Fruit fly (Drosophila melanogaster) whole organism, embryonic: Measurements from ENCODE around the gene CG17234.
A peak's percentile ranks its signal among the peaks of the same experiment; 100 is the strongest.

Experiments used
- B-H2 ChIP-seq: fragments of 200-800 bp; sonication (Bioruptor generic); optimal IDR thresholded peaks from 2 replicates; lab custom pipeline; 2018; ENCODE audit warnings: missing biosample characterization, mild to moderate bottlenecking, missing genetic modification characterization
- CG10431 ChIP-seq: fragments of 200-800 bp; sonication (Bioruptor generic); optimal IDR thresholded peaks from 3 replicates; lab custom pipeline; 2018; ENCODE audit warnings: missing biosample characterization, mild to moderate bottlenecking, missing genetic modification characterization
- CG13287 ChIP-seq: fragments of 200-800 bp; sonication (Bioruptor generic); IDR thresholded peaks from 2 replicates; pipeline ENCODE4 v1.3.6; 2022; ENCODE audit warnings: missing biosample characterization, missing genetic modification characterization; ENCODE audit not compliant: partially characterized antibody
- CG13624 ChIP-seq: fragments of 200-800 bp; sonication (Bioruptor generic); optimal IDR thresholded peaks from 2 replicates; lab custom pipeline; 2016; ENCODE audit warnings: missing biosample characterization, missing genetic modification characterization
- CG14860 ChIP-seq: fragments of 200-800 bp; sonication (Bioruptor generic); IDR thresholded peaks from 3 replicates; pipeline ENCODE4 v1.3.6; 2022; ENCODE audit warnings: missing biosample characterization, missing genetic modification characterization; ENCODE audit not compliant: partially characterized antibody
- CG15011 ChIP-seq: fragments of 200-800 bp; sonication (Bioruptor generic); optimal IDR thresholded peaks from 3 replicates; lab custom pipeline; 2018; ENCODE audit warnings: missing biosample characterization, mild to moderate bottlenecking, missing genetic modification characterization
- CG18476 ChIP-seq: fragments of 200-800 bp; sonication (Bioruptor generic); optimal IDR thresholded peaks from 2 replicates; lab custom pipeline; 2016; ENCODE audit warnings: missing biosample characterization, mild to moderate bottlenecking, missing genetic modification characterization
- CG2712 ChIP-seq: fragments of 200-800 bp; optimal IDR thresholded peaks from 3 replicates; lab custom pipeline; 2019; ENCODE audit warnings: missing biosample characterization, mild to moderate bottlenecking, missing genetic modification characterization, moderate library complexity
- CG31365 ChIP-seq: fragments of 200-800 bp; sonication (Bioruptor generic); optimal IDR thresholded peaks from 2 replicates; lab custom pipeline; 2018; ENCODE audit warnings: missing biosample characterization, mild to moderate bottlenecking, missing genetic modification characterization
- CG32767 ChIP-seq: fragments of 200-800 bp; sonication (Bioruptor generic); IDR thresholded peaks from 2 replicates; pipeline ENCODE4 v1.3.6; 2022; ENCODE audit warnings: missing biosample characterization, missing genetic modification characterization
- CG34376 ChIP-seq: fragments of 200-800 bp; sonication (Bioruptor generic); optimal IDR thresholded peaks from 2 replicates; lab custom pipeline; 2018; ENCODE audit warnings: missing biosample characterization, mild to moderate bottlenecking, missing genetic modification characterization
- CG4282 ChIP-seq: fragments of 200-800 bp; sonication (Bioruptor generic); optimal IDR thresholded peaks from 2 replicates; lab custom pipeline; 2016; ENCODE audit warnings: missing biosample characterization, missing genetic modification characterization
- CG4360 ChIP-seq: fragments of 200-800 bp; sonication (Bioruptor generic); IDR thresholded peaks from 2 replicates; pipeline ENCODE4 v1.3.6; 2022; ENCODE audit warnings: missing biosample characterization, missing genetic modification characterization
- CG4617 ChIP-seq: fragments of 200-800 bp; sonication (Bioruptor generic); optimal IDR thresholded peaks from 3 replicates; lab custom pipeline; 2016; ENCODE audit warnings: missing biosample characterization, missing genetic modification characterization, borderline replicate concordance
- CG5245 ChIP-seq: fragments of 200-800 bp; sonication (Bioruptor generic); optimal IDR thresholded peaks from 3 replicates; lab custom pipeline; 2016; ENCODE audit warnings: missing biosample characterization, missing genetic modification characterization
- CG7556 ChIP-seq: fragments of 200-800 bp; sonication (Bioruptor generic); optimal IDR thresholded peaks from 2 replicates; lab custom pipeline; 2017; ENCODE audit warnings: missing biosample characterization, mild to moderate bottlenecking, missing genetic modification characterization
- CG9215 ChIP-seq: fragments of 200-800 bp; sonication (Bioruptor generic); IDR thresholded peaks from 2 replicates; pipeline ENCODE4 v1.3.6; 2022; ENCODE audit warnings: missing biosample characterization, missing genetic modification characterization
- Elba2 ChIP-seq: fragments of 200-800 bp; sonication (Bioruptor generic); optimal IDR thresholded peaks from 3 replicates; lab custom pipeline; 2016; ENCODE audit warnings: missing biosample characterization, missing genetic modification characterization
- HLH4C ChIP-seq: fragments of 200-800 bp; sonication (Bioruptor generic); IDR thresholded peaks from 3 replicates; pipeline ENCODE4 v1.3.6; 2022; ENCODE audit warnings: missing biosample characterization, missing genetic modification characterization; ENCODE audit not compliant: partially characterized antibody
- Hey ChIP-seq: fragments of 200-800 bp; sonication (Bioruptor generic); optimal IDR thresholded peaks from 3 replicates; lab custom pipeline; 2018; ENCODE audit warnings: missing biosample characterization, mild to moderate bottlenecking, missing genetic modification characterization
- Med ChIP-seq: fragments of 200-800 bp; sonication (Bioruptor generic); peaks from one replicate; lab custom pipeline; 2016; ENCODE audit warnings: missing biosample characterization, missing genetic modification characterization, mild to moderate bottlenecking, inconsistent platforms, moderate library complexity
- Mrtf ChIP-seq: fragments of 200-800 bp; sonication (Bioruptor generic); IDR thresholded peaks from 3 replicates; pipeline ENCODE4 v1.3.6; 2022; ENCODE audit warnings: missing biosample characterization, missing genetic modification characterization
- NC2α ChIP-seq: fragments of 200-800 bp; sonication (Bioruptor generic); optimal IDR thresholded peaks from 2 replicates; lab custom pipeline; 2016; ENCODE audit warnings: missing biosample characterization, missing genetic modification characterization
- NK7.1 ChIP-seq: fragments of 200-800 bp; sonication (Bioruptor generic); optimal IDR thresholded peaks from 3 replicates; lab custom pipeline; 2016; ENCODE audit warnings: missing biosample characterization, missing genetic modification characterization
- Stat92E ChIP-seq, 3 experiments: fragments of >200 bp in 2 of 3; fragments of 200-800 bp in 1 of 3; sonication (Bioruptor generic) in 1 of 3; optimal IDR thresholded peaks; 2 replicates each; lab custom pipeline; 2017 to 2019; ENCODE audit warnings: missing biosample characterization in 3 of 3, missing genetic modification characterization in 3 of 3, mild to moderate bottlenecking in 1 of 3, moderate library complexity in 1 of 3
- corto ChIP-seq: fragments of 200-800 bp; sonication (Bioruptor generic); optimal IDR thresholded peaks from 2 replicates; lab custom pipeline; 2016; ENCODE audit warnings: missing biosample characterization, mild to moderate bottlenecking, missing genetic modification characterization, moderate library complexity
- crol ChIP-seq: fragments of 200-800 bp; sonication (Bioruptor generic); IDR thresholded peaks from 2 replicates; pipeline ENCODE4 v1.3.6; 2022; ENCODE audit warnings: missing biosample characterization, missing genetic modification characterization
- danr ChIP-seq: fragments of 200-800 bp; sonication (Bioruptor generic); IDR thresholded peaks from 2 replicates; pipeline ENCODE4 v1.3.6; 2022; ENCODE audit warnings: missing biosample characterization, missing genetic modification characterization
- exex ChIP-seq: fragments of 200-800 bp; sonication (Bioruptor generic); optimal IDR thresholded peaks from 4 replicates; lab custom pipeline; 2018; ENCODE audit warnings: missing biosample characterization, mild to moderate bottlenecking, missing genetic modification characterization, moderate library complexity
- fd96Cb ChIP-seq: fragments of 200-800 bp; sonication (Bioruptor generic); optimal IDR thresholded peaks from 2 replicates; lab custom pipeline; 2018; ENCODE audit warnings: missing biosample characterization, mild to moderate bottlenecking, missing genetic modification characterization, moderate library complexity
- gce ChIP-seq: fragments of 200-800 bp; sonication (Bioruptor generic); IDR thresholded peaks from 3 replicates; pipeline ENCODE4 v1.3.6; 2022; ENCODE audit warnings: missing biosample characterization, missing genetic modification characterization
- grn ChIP-seq: fragments of 200-800 bp; sonication (Bioruptor generic); optimal IDR thresholded peaks from 3 replicates; lab custom pipeline; 2017; ENCODE audit warnings: missing biosample characterization, missing genetic modification characterization
- hb ChIP-seq: fragments of 200-800 bp; sonication (Bioruptor generic); IDR thresholded peaks from 3 replicates; pipeline ENCODE4 v1.3.6; 2022; ENCODE audit warnings: missing biosample characterization, missing genetic modification characterization; ENCODE audit not compliant: partially characterized antibody
- inv ChIP-seq: fragments of 200-800 bp; sonication (Bioruptor generic); IDR thresholded peaks from 2 replicates; pipeline ENCODE4 v1.3.6; 2022; ENCODE audit warnings: missing biosample characterization, missing genetic modification characterization; ENCODE audit not compliant: partially characterized antibody
- lab ChIP-seq: fragments of 200-800 bp; sonication (Bioruptor generic); optimal IDR thresholded peaks from 3 replicates; lab custom pipeline; 2017; ENCODE audit warnings: missing biosample characterization, missing genetic modification characterization, mild to moderate bottlenecking, moderate library complexity, missing genetic modification reagents
- lbe ChIP-seq: fragments of 200-800 bp; sonication (Bioruptor generic); optimal IDR thresholded peaks from 2 replicates; lab custom pipeline; 2016; ENCODE audit warnings: missing biosample characterization, mild to moderate bottlenecking, missing genetic modification characterization
- pb ChIP-seq: fragments of 200-800 bp; sonication (Bioruptor generic); optimal IDR thresholded peaks from 3 replicates; lab custom pipeline; 2016; ENCODE audit warnings: missing biosample characterization, missing genetic modification characterization
- pita ChIP-seq: fragments of 200-800 bp; sonication (Bioruptor generic); optimal IDR thresholded peaks from 2 replicates; lab custom pipeline; 2017; ENCODE audit warnings: missing biosample characterization, mild to moderate bottlenecking, missing genetic modification characterization
- ranshi ChIP-seq: fragments of 200-800 bp; sonication (Bioruptor generic); IDR thresholded peaks from 2 replicates; pipeline ENCODE4 v1.3.6; 2022; ENCODE audit warnings: missing biosample characterization, missing genetic modification characterization
- sens ChIP-seq: fragments of 200-800 bp; sonication (Bioruptor generic); peaks from one replicate; lab custom pipeline; 2016; ENCODE audit warnings: missing biosample characterization, missing genetic modification characterization
- sens-2 ChIP-seq: fragments of 200-800 bp; sonication (Bioruptor generic); IDR thresholded peaks from 2 replicates; pipeline ENCODE4 v1.3.6; 2022; ENCODE audit warnings: missing biosample characterization, missing genetic modification characterization
- sr ChIP-seq: fragments of 200-800 bp; sonication (Bioruptor generic); IDR thresholded peaks from 3 replicates; pipeline ENCODE4 v1.3.6; 2022; ENCODE audit warnings: missing biosample characterization, missing genetic modification characterization
- ssp ChIP-seq: fragments of 200-800 bp; sonication (Bioruptor generic); IDR thresholded peaks from 2 replicates; pipeline ENCODE4 v1.3.6; 2022; ENCODE audit warnings: missing biosample characterization, missing genetic modification characterization
- sug ChIP-seq: fragments of 200-800 bp; optimal IDR thresholded peaks from 2 replicates; lab custom pipeline; 2019; ENCODE audit warnings: missing biosample characterization, mild to moderate bottlenecking, missing genetic modification characterization, moderate library complexity
- trh ChIP-seq: fragments of 200-800 bp; sonication (Bioruptor generic); optimal IDR thresholded peaks from 2 replicates; lab custom pipeline; 2016; ENCODE audit warnings: missing biosample characterization, missing genetic modification characterization
- unc-4 ChIP-seq: fragments of 200-800 bp; sonication (Bioruptor generic); IDR thresholded peaks from 2 replicates; pipeline ENCODE4 v1.3.6; 2022; ENCODE audit warnings: missing biosample characterization, missing genetic modification characterization; ENCODE audit not compliant: partially characterized antibody
- zfh1 ChIP-seq: fragments of 200-800 bp; sonication (Bioruptor generic); IDR thresholded peaks from 3 replicates; pipeline ENCODE4 v1.3.6; 2022; ENCODE audit warnings: missing biosample characterization, missing genetic modification characterization

The CG17234 gene

DNA sequence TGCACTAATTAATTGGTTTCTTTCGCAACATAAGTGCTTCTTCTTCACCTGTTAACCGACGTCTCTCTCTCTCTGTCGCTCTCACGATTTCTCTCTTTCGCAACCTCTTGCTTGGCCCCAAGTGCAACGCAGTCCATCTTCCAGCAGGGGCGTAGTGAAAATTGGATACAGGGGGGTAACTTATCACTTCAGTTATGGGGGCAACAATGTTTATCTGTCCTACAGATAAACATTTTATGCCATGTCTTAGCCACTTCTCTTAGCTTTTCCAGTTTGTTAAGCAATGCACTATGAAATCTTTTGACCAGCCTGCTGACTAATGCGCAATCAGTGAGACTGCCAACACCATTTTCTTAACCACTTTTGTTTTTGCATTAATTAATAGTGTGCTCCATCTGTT lies 25.5 kb upstream of the CG17234 start (continued):
- TF ChIP-seq hb (GFP tag; lab: Robert Waterston, UW) (no peak), CG13624 (no peak), CG7556 (GFP tag; lab: Kevin White, UChicago) (no peak), pb (GFP tag; lab: Kevin White, UChicago) (no peak), sr (GFP tag; lab: Robert Waterston, UW) (peak; percentile 53; the same call in 1 of the 3 replicates), gce (peak; percentile 34; the same call in 1 of the 3 replicates)

DNA sequence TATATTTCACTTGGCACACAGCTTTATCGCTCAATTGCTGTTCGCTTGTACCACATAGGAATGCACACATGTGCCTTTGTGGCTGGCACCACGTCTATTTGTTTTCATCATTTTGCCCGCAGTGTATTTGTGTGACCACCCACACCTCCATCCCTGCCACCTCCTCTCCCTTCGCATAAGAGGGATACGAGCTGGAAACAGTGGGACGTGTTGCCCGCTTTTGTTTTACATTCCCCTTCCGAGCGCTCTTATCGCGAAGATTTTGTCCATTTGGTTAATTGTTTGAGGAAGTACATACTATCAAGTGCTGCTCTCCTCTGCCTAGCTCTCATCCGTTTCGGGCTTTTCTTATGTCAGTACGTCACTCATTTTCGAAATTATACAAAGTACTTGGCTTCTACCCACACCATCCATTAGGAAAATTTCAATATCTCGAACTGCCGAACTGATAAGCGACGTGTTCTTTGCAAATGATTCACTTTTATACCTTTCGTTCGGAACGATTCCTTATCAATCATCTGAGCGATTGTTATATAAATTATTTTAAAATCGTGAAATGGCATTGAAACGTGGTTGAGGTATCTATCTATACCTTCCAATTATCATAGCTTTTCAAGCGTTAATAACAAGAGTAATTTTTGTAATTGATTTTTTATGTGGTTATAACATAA lies 24.5 kb upstream of the CG17234 start:
- TF ChIP-seq fd96Cb (tag; lab: Kevin White, UChicago) (no peak), CG18476 (no peak), CG4617 (GFP tag; lab: Kevin White, UChicago) (no peak), CG2712 (tag; lab: Kevin White, UChicago) (no peak), CG34376 (GFP tag; lab: Kevin White, UChicago) (peak; percentile 38), sens (peak; percentile 52), Mrtf (GFP tag; lab: Robert Waterston, UW) (0 out of 3 replicates have a peak, but pooled peaks have one; percentile 26), NC2α (GFP tag; lab: Kevin White, UChicago) (no peak), sens-2 (GFP tag; lab: Robert Waterston, UW) (no peak), B-H2 (GFP tag; lab: Kevin White, UChicago) (no peak), sug (tag; lab: Kevin White, UChicago) (peak; percentile 13), zfh1 (GFP tag; lab: Robert Waterston, UW) (0 out of 3 replicates have a peak, but pooled peaks have one; percentile 14), CG14860 (no peak), inv (GFP tag; lab: Robert Waterston, UW) (no peak), Med (GFP tag; lab: Kevin White, UChicago) (peak; percentile 74), CG4282 (GFP tag; lab: Kevin White, UChicago) (no peak), Stat92E (GFP tag; optimal IDR thresholded peaks at IDR 0.05; lab: Kevin White, UChicago) (no peak), exex (tag; lab: Kevin White, UChicago) (peak; percentile 94), CG31365 (tag; lab: Kevin White, UChicago) (no peak), CG4360 (no peak), Elba2 (GFP tag; lab: Kevin White, UChicago) (no peak), lbe (peak; percentile 10), CG32767 (GFP tag; lab: Robert Waterston, UW) (no peak), CG13287 (no peak), Hey (tag; lab: Kevin White, UChicago) (no peak), NK7.1 (GFP tag; lab: Kevin White, UChicago) (no peak), crol (GFP tag; lab: Robert Waterston, UW) (peak; percentile 87), grn (GFP tag; lab: Kevin White, UChicago) (peak; percentile 71), CG5245 (no peak), unc-4 (GFP tag; lab: Robert Waterston, UW) (no peak), ranshi (GFP tag; lab: Robert Waterston, UW) (no peak), pita (GFP tag; lab: Kevin White, UChicago) (no peak), HLH4C (0 out of 3 replicates have a peak, but pooled peaks have one; percentile 16), trh (GFP tag; lab: Kevin White, UChicago) (no peak), CG9215 (no peak), lab (GFP tag; lab: Kevin White, UChicago) (peak; percentile 29), CG10431 (GFP tag; lab: Kevin White, UChicago) (no peak), danr (GFP tag; lab: Robert Waterston, UW) (no peak), CG15011 (no peak), ssp (GFP tag; lab: Robert Waterston, UW) (no peak), pb (GFP tag; lab: Kevin White, UChicago) (no peak), corto (GFP tag; lab: Kevin White, UChicago) (peak; percentile 9)
